Worm (Caenorhabditis elegans) whole organism, L2 larva: ENCODE data around the gene F29B9.12.

ENCODE experiments used
- aly-2 ChIP-seq: fragments of 150-350 bp; optimal IDR thresholded peaks from 2 replicates; lab custom pipeline; 2014; ENCODE audit warnings: missing biosample characterization, missing genetic modification characterization
- egl-27 ChIP-seq: sonication (generic microtip); optimal IDR thresholded peaks from 3 replicates; lab custom pipeline; 2017; ENCODE audit warnings: missing biosample characterization, missing genetic modification reagents, missing genetic modification characterization
- fos-1 ChIP-seq: fragments of 150-350 bp; optimal IDR thresholded peaks from 2 replicates; lab custom pipeline; 2014; ENCODE audit warnings: missing biosample characterization, missing genetic modification characterization
- lin-13 ChIP-seq: fragments of 150-350 bp; optimal IDR thresholded peaks from 2 replicates; lab custom pipeline; 2014; ENCODE audit warnings: missing biosample characterization, missing genetic modification reagents, missing genetic modification characterization
- lin-39 ChIP-seq: fragments of 150-350 bp; optimal IDR thresholded peaks from 2 replicates; lab custom pipeline; 2014; ENCODE audit warnings: missing biosample characterization, missing genetic modification reagents, missing genetic modification characterization
- mdl-1 ChIP-seq, 2 experiments: fragments of 150-350 bp in 1 of 2; sonication (generic microtip) in 1 of 2; optimal IDR thresholded peaks; 2 replicates each; lab custom pipeline; 2017; ENCODE audit warnings: missing biosample characterization in 2 of 2, missing genetic modification characterization in 2 of 2
- nhr-11 ChIP-seq: fragments of 150-350 bp; optimal IDR thresholded peaks from 2 replicates; lab custom pipeline; 2014; ENCODE audit warnings: missing biosample characterization, missing genetic modification characterization
- sem-4 ChIP-seq: fragments of 150-350 bp; optimal IDR thresholded peaks from 2 replicates; lab custom pipeline; 2014; ENCODE audit warnings: missing biosample characterization, missing genetic modification reagents, missing genetic modification characterization
- snpc-4 ChIP-seq: fragments of 150-350 bp; optimal IDR thresholded peaks from 2 replicates; lab custom pipeline; 2014; ENCODE audit warnings: missing biosample characterization, missing genetic modification characterization
- ztf-11 ChIP-seq: sonication (generic microtip); optimal IDR thresholded peaks from 2 replicates; lab custom pipeline; 2017; ENCODE audit warnings: missing biosample characterization, missing genetic modification characterization

- TF ChIP-seq mdl-1 (tag; optimal IDR thresholded peaks at IDR 0.05; lab: Kevin White, UChicago): no peak
- no peak for TF ChIP-seq snpc-4 (tag; lab: Kevin White, UChicago)
- TF ChIP-seq lin-13 (GFP tag; lab: Kevin White, UChicago): no peak
- no peak for TF ChIP-seq nhr-11 (tag; lab: Kevin White, UChicago)
- no peak for TF ChIP-seq lin-39 (tag; lab: Kevin White, UChicago)
- no peak for TF ChIP-seq sem-4 (tag; lab: Kevin White, UChicago)
- TF ChIP-seq ztf-11 (tag; lab: Kevin White, UChicago): no peak
- TF ChIP-seq fos-1 (tag; lab: Kevin White, UChicago): no peak
- TF ChIP-seq egl-27 (tag; lab: Kevin White, UChicago): no peak
- no peak for TF ChIP-seq aly-2 (tag; lab: Kevin White, UChicago)
Measured at ce11 chrIV:4686898-4687297, 17.6 kb downstream of the F29B9.12 start.
